Worm (Caenorhabditis elegans) whole organism, L4 larva: ENCODE results near the gene ergi-3.

Experiments used
- aly-2 ChIP-seq: sonication (generic microtip); optimal IDR thresholded peaks from 2 replicates; lab custom pipeline; 2018; ENCODE audit warnings: missing biosample characterization, missing genetic modification characterization
- nhr-102 ChIP-seq: sonication (generic microtip); optimal IDR thresholded peaks from 2 replicates; lab custom pipeline; 2016; ENCODE audit warnings: mild to moderate bottlenecking, missing genetic modification characterization, moderate library complexity, missing compliant biosample characterization
- php-3 ChIP-seq: fragments of 200-800 bp; sonication (Bioruptor generic); IDR thresholded peaks from 2 replicates; pipeline ENCODE4 v1.3.6; 2022; ENCODE audit warnings: missing genetic modification reagents, missing genetic modification characterization, missing compliant biosample characterization
- vab-7 ChIP-seq: fragments of 200-800 bp; sonication (Bioruptor generic); IDR thresholded peaks from 2 replicates; pipeline ENCODE4 v1.3.6; 2022; ENCODE audit warnings: missing genetic modification reagents, missing genetic modification characterization, missing compliant biosample characterization

ce11 chrX:15616443-15616842 lies at the start of gene ergi-3:
- no peak for TF ChIP-seq nhr-102 (tag; lab: Kevin White, UChicago)
- no peak for TF ChIP-seq vab-7
- no peak for TF ChIP-seq aly-2
- TF ChIP-seq php-3 (GFP tag; lab: Robert Waterston, UW) = no peak
